Worm (Caenorhabditis elegans) whole organism, L4 larva: ENCODE data around the gene W02B12.13.

ENCODE experiments used
- F10B5.3 ChIP-seq: sonication (generic microtip); optimal IDR thresholded peaks from 2 replicates; lab custom pipeline; 2016; ENCODE audit warnings: mild to moderate bottlenecking, missing genetic modification characterization, missing compliant biosample characterization
- ZK546.5 ChIP-seq, 2 experiments: sonication (generic microtip); optimal IDR thresholded peaks; 2 replicates each; lab custom pipeline; 2017; ENCODE audit warnings: missing biosample characterization in 2 of 2, missing genetic modification characterization in 2 of 2
- ama-1 ChIP-seq: fragments of 150-350 bp; optimal IDR thresholded peaks from 2 replicates; lab custom pipeline; 2014; ENCODE audit warnings: inconsistent platforms, mixed read lengths
- arid-1 ChIP-seq: fragments of 200-800 bp; sonication (Bioruptor generic); conservative IDR thresholded peaks from 2 replicates; pipeline ENCODE4 v1.3.6; 2022; ENCODE audit warnings: missing genetic modification reagents, missing genetic modification characterization, missing compliant biosample characterization
- ceh-28 ChIP-seq: fragments of 150-350 bp; optimal IDR thresholded peaks from 2 replicates; lab custom pipeline; 2014; ENCODE audit warnings: missing biosample characterization, missing genetic modification reagents, missing genetic modification characterization
- ceh-82 ChIP-seq: sonication (generic microtip); optimal IDR thresholded peaks from 2 replicates; lab custom pipeline; 2017; ENCODE audit warnings: missing biosample characterization, missing genetic modification characterization
- ces-1 ChIP-seq: fragments of 150-350 bp; sonication (generic microtip); optimal IDR thresholded peaks from 4 replicates; lab custom pipeline; 2014; ENCODE audit warnings: missing biosample characterization, missing genetic modification reagents, missing genetic modification characterization
- cey-2 ChIP-seq: sonication (generic microtip); optimal IDR thresholded peaks from 3 replicates; lab custom pipeline; 2017; ENCODE audit warnings: missing genetic modification characterization, mild to moderate bottlenecking, missing compliant biosample characterization, antibody characterized with exemption, borderline replicate concordance; ENCODE audit not compliant: insufficient read depth
- daf-12 ChIP-seq: fragments of 150-350 bp; optimal IDR thresholded peaks from 2 replicates; lab custom pipeline; 2014; ENCODE audit warnings: missing biosample characterization, missing genetic modification reagents, missing genetic modification characterization
- daf-16 ChIP-seq, 3 experiments: sonication (generic microtip); optimal IDR thresholded peaks; 2 replicates each; lab custom pipeline; 2016 to 2017; ENCODE audit warnings: missing genetic modification characterization in 3 of 3, missing genetic modification reagents in 3 of 3, mild to moderate bottlenecking in 2 of 3, missing compliant biosample characterization in 2 of 3, missing biosample characterization in 1 of 3, moderate library complexity in 1 of 3
- daf-8 ChIP-seq: fragments of 200-800 bp; sonication (Bioruptor generic); IDR thresholded peaks from 2 replicates; pipeline ENCODE4 v1.3.6; 2022; ENCODE audit warnings: missing genetic modification characterization, missing compliant biosample characterization
- dmd-6 ChIP-seq: fragments of 200-800 bp; sonication (Bioruptor generic); IDR thresholded peaks from 2 replicates; pipeline ENCODE4 v1.3.6; 2022; ENCODE audit warnings: missing genetic modification reagents, missing genetic modification characterization, missing compliant biosample characterization
- dmd-9 ChIP-seq: fragments of 200-800 bp; sonication (Bioruptor generic); IDR thresholded peaks from 2 replicates; pipeline ENCODE4 v1.3.6; 2022; ENCODE audit warnings: missing genetic modification reagents, missing genetic modification characterization, missing compliant biosample characterization
- dpl-1 ChIP-seq: fragments of 150-350 bp; optimal IDR thresholded peaks from 2 replicates; lab custom pipeline; 2014; ENCODE audit warnings: missing biosample characterization, missing genetic modification reagents, missing genetic modification characterization
- dve-1 ChIP-seq: sonication (generic microtip); optimal IDR thresholded peaks from 2 replicates; lab custom pipeline; 2017; ENCODE audit warnings: antibody characterized with exemption, mild to moderate bottlenecking, missing genetic modification characterization, missing compliant biosample characterization; ENCODE audit not compliant: insufficient read depth
- fos-1 ChIP-seq: fragments of 150-350 bp; optimal IDR thresholded peaks from 2 replicates; lab custom pipeline; 2014; ENCODE audit warnings: missing biosample characterization, missing genetic modification characterization
- hif-1 ChIP-seq, 2 experiments: sonication (generic microtip); optimal IDR thresholded peaks; 2 replicates each; lab custom pipeline; 2016 to 2017; ENCODE audit warnings: missing compliant biosample characterization in 2 of 2, missing genetic modification characterization in 2 of 2, missing genetic modification reagents in 2 of 2, missing genotype in 2 of 2, mild to moderate bottlenecking in 1 of 2
- hlh-11 ChIP-seq: fragments of 200-800 bp; sonication (Bioruptor generic); optimal IDR thresholded peaks from 2 replicates; lab custom pipeline; 2018; ENCODE audit warnings: mild to moderate bottlenecking, missing genetic modification characterization, missing compliant biosample characterization
- jun-1 ChIP-seq: fragments of 150-350 bp; optimal IDR thresholded peaks from 2 replicates; lab custom pipeline; 2014; ENCODE audit warnings: missing biosample characterization, missing genetic modification reagents, missing genetic modification characterization
- lim-7 ChIP-seq: fragments of 200-800 bp; sonication (Bioruptor generic); IDR thresholded peaks from 2 replicates; pipeline ENCODE4 v1.3.6; 2022; ENCODE audit warnings: missing genetic modification characterization, missing compliant biosample characterization
- lin-38 ChIP-seq: fragments of 200-800 bp; sonication (Bioruptor generic); IDR thresholded peaks from 2 replicates; pipeline ENCODE4 v1.3.6; 2022; ENCODE audit warnings: missing genetic modification reagents, missing genetic modification characterization, missing compliant biosample characterization
- lir-3 ChIP-seq: sonication (generic microtip); optimal IDR thresholded peaks from 2 replicates; lab custom pipeline; 2016; ENCODE audit warnings: mild to moderate bottlenecking, missing genetic modification characterization, missing compliant biosample characterization
- madf-9 ChIP-seq: fragments of 200-800 bp; sonication (Bioruptor generic); conservative IDR thresholded peaks from 2 replicates; pipeline ENCODE4 v1.3.6; 2022; ENCODE audit warnings: missing genetic modification reagents, missing genetic modification characterization, missing compliant biosample characterization
- mdl-1 ChIP-seq, 2 experiments: fragments of 150-350 bp in 1 of 2; sonication (generic microtip) in 1 of 2; optimal IDR thresholded peaks; 2 replicates each; lab custom pipeline; 2014 to 2017; ENCODE audit warnings: missing biosample characterization in 2 of 2, missing genetic modification characterization in 2 of 2
- mdt-29 ChIP-seq: fragments of 200-800 bp; sonication (Bioruptor generic); IDR thresholded peaks from 2 replicates; pipeline ENCODE4 v1.3.6; 2022; ENCODE audit warnings: missing genetic modification reagents, missing genetic modification characterization, missing compliant biosample characterization
- mep-1 ChIP-seq: fragments of 150-350 bp; sonication (generic microtip); optimal IDR thresholded peaks from 3 replicates; lab custom pipeline; 2014; ENCODE audit warnings: missing biosample characterization, missing genetic modification characterization
- mes-2 ChIP-seq: sonication (generic microtip); optimal IDR thresholded peaks from 2 replicates; lab custom pipeline; 2016; ENCODE audit warnings: missing genotype, mild to moderate bottlenecking, missing genetic modification characterization, missing compliant biosample characterization; ENCODE audit not compliant: poor library complexity, severe bottlenecking
- mxl-2 ChIP-seq: fragments of 200-800 bp; sonication (Bioruptor generic); conservative IDR thresholded peaks from 2 replicates; pipeline ENCODE4 v1.3.6; 2022; ENCODE audit warnings: missing genetic modification reagents, missing genetic modification characterization, missing compliant biosample characterization
- nhr-25 ChIP-seq: sonication (generic microtip); optimal IDR thresholded peaks from 2 replicates; lab custom pipeline; 2017; ENCODE audit warnings: missing genetic modification characterization, mild to moderate bottlenecking, missing compliant biosample characterization, antibody characterized with exemption, moderate library complexity, borderline replicate concordance; ENCODE audit not compliant: insufficient read depth
- nhr-28 ChIP-seq: fragments of 150-350 bp; optimal IDR thresholded peaks from 2 replicates; lab custom pipeline; 2014; ENCODE audit warnings: missing biosample characterization, missing genetic modification characterization
- nhr-41 ChIP-seq: fragments of 200-800 bp; sonication (Bioruptor generic); IDR thresholded peaks from 2 replicates; pipeline ENCODE4 v1.3.6; 2022; ENCODE audit warnings: missing genetic modification reagents, missing genetic modification characterization, missing compliant biosample characterization
- nhr-42 ChIP-seq: fragments of 200-800 bp; sonication (Bioruptor generic); IDR thresholded peaks from 2 replicates; pipeline ENCODE4 v1.3.6; 2022; ENCODE audit warnings: missing genetic modification characterization, missing compliant biosample characterization
- nhr-48 ChIP-seq: sonication (generic microtip); optimal IDR thresholded peaks from 2 replicates; lab custom pipeline; 2016; ENCODE audit warnings: mild to moderate bottlenecking, missing genetic modification characterization, missing compliant biosample characterization
- nhr-77 ChIP-seq: fragments of 150-350 bp; optimal IDR thresholded peaks from 2 replicates; lab custom pipeline; 2014; ENCODE audit warnings: missing biosample characterization, missing genetic modification characterization
- pha-4 ChIP-seq, 2 experiments: fragments of 150-350 bp in 1 of 2; fragments of 200-800 bp in 1 of 2; sonication (Bioruptor generic) in 1 of 2; IDR thresholded peaks in 1 of 2; optimal IDR thresholded peaks in 1 of 2; 2 replicates each; pipeline versions ENCODE4 v1.3.6 to Lab custom; 2014 to 2022; ENCODE audit warnings: missing genetic modification characterization in 2 of 2, missing genetic modification reagents in 2 of 2, missing biosample characterization in 1 of 2, missing compliant biosample characterization in 1 of 2
- php-3 ChIP-seq: fragments of 200-800 bp; sonication (Bioruptor generic); IDR thresholded peaks from 2 replicates; pipeline ENCODE4 v1.3.6; 2022; ENCODE audit warnings: missing genetic modification reagents, missing genetic modification characterization, missing compliant biosample characterization
- pqm-1 ChIP-seq: sonication (generic microtip); optimal IDR thresholded peaks from 2 replicates; lab custom pipeline; 2017; ENCODE audit warnings: missing biosample characterization, missing genetic modification characterization
- snpc-1.2 ChIP-seq: fragments of 200-800 bp; sonication (Bioruptor generic); IDR thresholded peaks from 2 replicates; pipeline ENCODE4 v1.3.6; 2022; ENCODE audit warnings: missing genetic modification reagents, missing genetic modification characterization, missing compliant biosample characterization
- unc-130 ChIP-seq: sonication (generic microtip); optimal IDR thresholded peaks from 2 replicates; lab custom pipeline; 2016; ENCODE audit warnings: missing genetic modification reagents, missing genetic modification characterization, missing compliant biosample characterization
- vab-7 ChIP-seq: fragments of 200-800 bp; sonication (Bioruptor generic); IDR thresholded peaks from 2 replicates; pipeline ENCODE4 v1.3.6; 2022; ENCODE audit warnings: missing genetic modification reagents, missing genetic modification characterization, missing compliant biosample characterization
- zfp-3 ChIP-seq: fragments of 200-800 bp; sonication (Bioruptor generic); conservative IDR thresholded peaks from 2 replicates; pipeline ENCODE4 v1.3.6; 2022; ENCODE audit warnings: missing genetic modification reagents, missing genetic modification characterization, missing compliant biosample characterization
- zip-11 ChIP-seq: fragments of 200-800 bp; sonication (Bioruptor generic); IDR thresholded peaks from 2 replicates; pipeline ENCODE4 v1.3.6; 2022; ENCODE audit warnings: missing genetic modification characterization, missing compliant biosample characterization
- zip-2 ChIP-seq: fragments of 150-350 bp; optimal IDR thresholded peaks from 2 replicates; lab custom pipeline; 2014; ENCODE audit warnings: missing biosample characterization, missing genetic modification characterization
- ztf-7 ChIP-seq: fragments of 150-350 bp; optimal IDR thresholded peaks from 2 replicates; lab custom pipeline; 2014; ENCODE audit warnings: missing biosample characterization, missing genetic modification characterization

W02B12.13 gene

ce11 chrII:11418476-11418875 is 26.6 kb upstream of the W02B12.13 start:
- peak; percentile 85 for TF ChIP-seq nhr-28 (tag; lab: Kevin White, UChicago)
- TF ChIP-seq daf-8 = no peak
- TF ChIP-seq lin-38 (GFP tag; lab: Robert Waterston, UW) = no peak
- TF ChIP-seq ZK546.5 (tag; optimal IDR thresholded peaks at IDR 0.05; lab: Kevin White, UChicago) = no peak
- TF ChIP-seq unc-130 = no peak
- no peak for TF ChIP-seq nhr-41 (GFP tag; lab: Robert Waterston, UW)
- TF ChIP-seq mxl-2 = no peak
- TF ChIP-seq mdt-29 (GFP tag; lab: Robert Waterston, UW) = no peak
- TF ChIP-seq ama-1 (lab: Kevin White, UChicago) = no peak
- no peak for TF ChIP-seq ces-1 (GFP tag; lab: Kevin White, UChicago)
- TF ChIP-seq fos-1 = no peak
- no peak for TF ChIP-seq arid-1 (GFP tag; lab: Robert Waterston, UW)
- TF ChIP-seq F10B5.3 (tag; lab: Kevin White, UChicago) = no peak
- TF ChIP-seq mdl-1 (tag; optimal IDR thresholded peaks at IDR 0.05; lab: Kevin White, UChicago) = peak in 1 of 2 experiments; percentile 6
- TF ChIP-seq zip-2 (tag; lab: Kevin White, UChicago) = no peak
- TF ChIP-seq php-3 (GFP tag; lab: Robert Waterston, UW) = no peak
- no peak for TF ChIP-seq ztf-7 (tag; lab: Kevin White, UChicago)
- no peak for TF ChIP-seq cey-2
- no peak for TF ChIP-seq jun-1 (tag; lab: Kevin White, UChicago)
- TF ChIP-seq vab-7 (GFP tag; lab: Robert Waterston, UW) = no peak
- TF ChIP-seq nhr-42 (GFP tag; lab: Robert Waterston, UW) = no peak
- TF ChIP-seq hif-1 (tag; optimal IDR thresholded peaks at IDR 0.05; lab: Kevin White, UChicago) = no peak
- TF ChIP-seq mep-1 (tag; lab: Kevin White, UChicago) = no peak
- no peak for TF ChIP-seq ceh-82 (tag; lab: Kevin White, UChicago)
- peak; percentile 44 for TF ChIP-seq hlh-11 (tag; lab: Kevin White, UChicago)
- peak; percentile 55 for TF ChIP-seq dve-1
- peak; percentile 78 for TF ChIP-seq nhr-77 (tag; lab: Kevin White, UChicago)
- TF ChIP-seq daf-16 (GFP tag; optimal IDR thresholded peaks at IDR 0.05; lab: Kevin White, UChicago) = no peak
- TF ChIP-seq daf-16 (tag; optimal IDR thresholded peaks at IDR 0.05; lab: Kevin White, UChicago) = peak; percentile 72
- TF ChIP-seq pqm-1 (tag; lab: Kevin White, UChicago) = peak; percentile 84
- TF ChIP-seq lim-7 (GFP tag; lab: Robert Waterston, UW) = no peak
- TF ChIP-seq dmd-6 (GFP tag; lab: Robert Waterston, UW) = peak; percentile 64
- no peak for TF ChIP-seq mes-2 (tag; lab: Kevin White, UChicago)

- no peak for TF ChIP-seq dmd-9 (GFP tag; lab: Robert Waterston, UW)
- peak; percentile 47 for TF ChIP-seq nhr-28 (tag; lab: Kevin White, UChicago)
- TF ChIP-seq ztf-7 (tag; lab: Kevin White, UChicago) = no peak
- no peak for TF ChIP-seq dpl-1 (GFP tag; lab: Kevin White, UChicago)
- TF ChIP-seq zip-11 = no peak
- TF ChIP-seq ceh-28 (tag; lab: Kevin White, UChicago) = no peak
- no peak for TF ChIP-seq lir-3 (tag; lab: Kevin White, UChicago)
- TF ChIP-seq daf-12 (tag; lab: Kevin White, UChicago) = no peak
- TF ChIP-seq zfp-3 (GFP tag; lab: Robert Waterston, UW) = no peak
- no peak for TF ChIP-seq snpc-1.2 (GFP tag; lab: Robert Waterston, UW)
- no peak for TF ChIP-seq madf-9
- no peak for TF ChIP-seq nhr-48 (tag; lab: Kevin White, UChicago)
- no peak for TF ChIP-seq hif-1 (tag; optimal IDR thresholded peaks at IDR 0.05; lab: Kevin White, UChicago)
- no peak for TF ChIP-seq nhr-25 (tag; lab: Kevin White, UChicago)
- no peak for TF ChIP-seq ceh-82 (tag; lab: Kevin White, UChicago)
- no peak for TF ChIP-seq pha-4 (GFP tag; IDR thresholded peaks at IDR 0.05; lab: Robert Waterston, UW)
- no peak for TF ChIP-seq pha-4 (tag; optimal IDR thresholded peaks at IDR 0.05; lab: Kevin White, UChicago)
- peak; percentile 75 for TF ChIP-seq pqm-1 (tag; lab: Kevin White, UChicago)
Measured at ce11 chrII:11424032-11424431, 21.0 kb upstream of the W02B12.13 start.
